Worm (Caenorhabditis elegans) whole organism, early embryonic: ENCODE data around the gene col-74.
"Not testable (repeated sequence)": the region's sequence is repeated elsewhere in the genome, so short reads cannot be mapped to it uniquely, and the experiment has no call there.

Source experiments
- B0310.2 ChIP-seq: sonication (generic microtip); optimal IDR thresholded peaks from 2 replicates; lab custom pipeline; 2016; ENCODE audit warnings: mild to moderate bottlenecking, missing genetic modification characterization, missing compliant biosample characterization
- F13C5.2 ChIP-seq: sonication (generic microtip); optimal IDR thresholded peaks from 2 replicates; lab custom pipeline; 2017; ENCODE audit warnings: mild to moderate bottlenecking, missing genetic modification characterization, inconsistent platforms, missing compliant biosample characterization
- aly-1 ChIP-seq: sonication (generic microtip); optimal IDR thresholded peaks from 2 replicates; lab custom pipeline; 2016; ENCODE audit warnings: missing genetic modification characterization, missing compliant biosample characterization
- ama-1 ChIP-seq: fragments of 150-350 bp; optimal IDR thresholded peaks from 2 replicates; lab custom pipeline; 2014
- ceh-13 ChIP-seq: fragments of 200-800 bp; sonication (Bioruptor generic); optimal IDR thresholded peaks from 2 replicates; lab custom pipeline; 2018; ENCODE audit warnings: mild to moderate bottlenecking, missing genetic modification characterization, missing compliant biosample characterization
- ceh-36 ChIP-seq: sonication (generic microtip); optimal IDR thresholded peaks from 2 replicates; lab custom pipeline; 2016; ENCODE audit warnings: missing genetic modification characterization, inconsistent platforms, missing compliant biosample characterization
- ets-7 ChIP-seq: sonication (generic microtip); optimal IDR thresholded peaks from 2 replicates; lab custom pipeline; 2016; ENCODE audit warnings: missing genotype, missing genetic modification characterization, missing compliant biosample characterization
- flt-1 ChIP-seq: fragments of 200-800 bp; sonication (Bioruptor generic); IDR thresholded peaks from 2 replicates; pipeline ENCODE4 v1.3.6; 2022; ENCODE audit warnings: missing genetic modification characterization, missing compliant biosample characterization
- hmbx-1 ChIP-seq: sonication (generic microtip); optimal IDR thresholded peaks from 2 replicates; lab custom pipeline; 2016; ENCODE audit warnings: mild to moderate bottlenecking, missing genetic modification characterization, missing compliant biosample characterization
- hmg-4 ChIP-seq: fragments of 200-800 bp; sonication (Bioruptor generic); optimal IDR thresholded peaks from 2 replicates; lab custom pipeline; 2018; ENCODE audit warnings: mild to moderate bottlenecking, missing genetic modification characterization, missing compliant biosample characterization
- hnd-1 ChIP-seq: sonication (generic microtip); optimal IDR thresholded peaks from 2 replicates; lab custom pipeline; 2016; ENCODE audit warnings: missing genetic modification characterization, missing compliant biosample characterization
- pes-1 ChIP-seq: fragments of 200-800 bp; sonication (Bioruptor generic); IDR thresholded peaks from 2 replicates; pipeline ENCODE4 v1.3.6; 2022; ENCODE audit warnings: missing genetic modification reagents, missing genetic modification characterization, missing compliant biosample characterization
- scrt-1 ChIP-seq: fragments of 200-800 bp; sonication (Bioruptor generic); IDR thresholded peaks from 2 replicates; pipeline ENCODE4 v1.3.6; 2022; ENCODE audit warnings: missing genetic modification characterization, missing compliant biosample characterization
- sea-1 ChIP-seq: fragments of 200-800 bp; sonication (Bioruptor generic); conservative IDR thresholded peaks from 2 replicates; pipeline ENCODE4 v1.3.6; 2022; ENCODE audit warnings: missing genetic modification characterization, missing compliant biosample characterization
- tbx-11 ChIP-seq: fragments of 200-800 bp; sonication (Bioruptor generic); IDR thresholded peaks from 2 replicates; pipeline ENCODE4 v1.3.6; 2022; ENCODE audit warnings: missing genetic modification characterization, missing compliant biosample characterization
- tbx-37 ChIP-seq: fragments of 200-800 bp; sonication (Bioruptor generic); conservative IDR thresholded peaks from 2 replicates; pipeline ENCODE4 v1.3.6; 2022; ENCODE audit warnings: missing genetic modification reagents, missing genetic modification characterization, missing compliant biosample characterization
- tra-4 ChIP-seq: sonication (generic microtip); optimal IDR thresholded peaks from 2 replicates; lab custom pipeline; 2017; ENCODE audit warnings: missing genetic modification characterization, missing compliant biosample characterization

The col-74 gene

DNA sequence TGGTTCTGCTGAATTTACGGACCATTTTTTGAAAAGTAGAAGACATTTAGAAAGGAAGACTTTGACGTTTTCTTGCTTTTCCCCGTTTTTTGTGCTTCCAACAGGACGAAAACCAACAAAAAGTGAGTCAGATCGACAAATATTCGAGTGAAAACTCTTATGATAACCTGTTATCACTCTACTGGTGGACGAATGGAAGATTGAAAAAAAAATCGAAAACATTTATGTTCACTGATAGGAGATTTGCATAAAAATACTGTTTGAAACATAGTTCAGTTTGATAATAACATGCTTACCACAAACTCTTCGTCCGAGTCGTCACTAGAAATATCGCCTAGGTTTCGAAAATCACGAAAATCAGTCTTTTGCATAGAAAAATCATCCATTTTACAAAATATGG, 42.2 kb downstream of the col-74 start:
- no peak for TF ChIP-seq ceh-36
- no peak for TF ChIP-seq ets-7 (tag; lab: Kevin White, UChicago)
- TF ChIP-seq tbx-11 (GFP tag; lab: Robert Waterston, UW): no peak
- no peak for TF ChIP-seq scrt-1 (GFP tag; lab: Robert Waterston, UW)
- TF ChIP-seq flt-1 (GFP tag; lab: Robert Waterston, UW): no peak
- no peak for TF ChIP-seq sea-1
- no peak for TF ChIP-seq hmg-4 (GFP tag; lab: Kevin White, UChicago)

DNA sequence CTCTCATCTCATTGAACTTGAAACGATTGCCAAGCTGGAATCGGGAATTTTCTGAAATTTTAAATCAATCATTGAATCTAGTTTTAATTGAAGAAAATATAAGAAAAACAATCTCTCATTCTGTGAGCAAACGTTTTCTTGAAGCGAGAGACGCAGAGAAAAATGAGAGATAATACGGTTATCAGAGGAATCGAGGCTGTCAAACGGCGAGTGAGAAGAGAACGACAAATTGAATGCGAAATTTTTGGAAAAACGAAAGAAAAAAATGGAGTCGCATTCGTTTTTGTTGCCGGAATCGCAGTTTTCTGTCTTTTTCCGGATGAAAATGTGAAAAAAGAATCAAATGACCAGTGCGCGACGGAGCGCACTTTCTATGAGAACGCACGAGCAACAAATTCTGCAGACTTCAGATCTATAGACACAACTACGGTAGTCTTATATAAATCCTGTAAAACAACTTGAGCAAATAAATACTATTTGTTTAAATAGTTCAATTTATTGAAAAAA, 43.4 kb downstream of the col-74 start, which contains the start of gene tex-2:
Gene tex-2, minus strand, starts transcription at position 51 of the 507 bp plus-strand sequence.
- TF ChIP-seq F13C5.2 (tag; lab: Kevin White, UChicago) (no peak), tbx-11 (GFP tag; lab: Robert Waterston, UW) (no peak), ceh-36 (no peak), tbx-37 (GFP tag; lab: Robert Waterston, UW) (no peak), tra-4 (tag; lab: Kevin White, UChicago) (no peak), scrt-1 (GFP tag; lab: Robert Waterston, UW) (no peak), aly-1 (no peak), hmbx-1 (tag; lab: Kevin White, UChicago) (no peak), hmg-4 (GFP tag; lab: Kevin White, UChicago) (no peak), pes-1 (no peak), ceh-13 (GFP tag; lab: Kevin White, UChicago) (no peak), flt-1 (GFP tag; lab: Robert Waterston, UW) (no peak), ama-1 (lab: Kevin White, UChicago) (no peak), hnd-1 (no peak), B0310.2 (tag; lab: Kevin White, UChicago) (no peak), ets-7 (tag; lab: Kevin White, UChicago) (no peak), sea-1 (no peak)

- no peak for TF ChIP-seq hmbx-1 (tag; lab: Kevin White, UChicago)
- TF ChIP-seq scrt-1 (GFP tag; lab: Robert Waterston, UW): no peak
- no peak for TF ChIP-seq hmg-4 (GFP tag; lab: Kevin White, UChicago)
- TF ChIP-seq ama-1 (lab: Kevin White, UChicago): no peak
- TF ChIP-seq ets-7 (tag; lab: Kevin White, UChicago): no peak
- no peak for TF ChIP-seq tbx-37 (GFP tag; lab: Robert Waterston, UW)
- TF ChIP-seq tbx-11 (GFP tag; lab: Robert Waterston, UW): no peak
- no peak for TF ChIP-seq hnd-1
- TF ChIP-seq ceh-13 (GFP tag; lab: Kevin White, UChicago): no peak
- TF ChIP-seq aly-1: no peak
These were observed 44.0 kb downstream of the col-74 start for ce11 chrII:5874130-5874529.

DNA sequence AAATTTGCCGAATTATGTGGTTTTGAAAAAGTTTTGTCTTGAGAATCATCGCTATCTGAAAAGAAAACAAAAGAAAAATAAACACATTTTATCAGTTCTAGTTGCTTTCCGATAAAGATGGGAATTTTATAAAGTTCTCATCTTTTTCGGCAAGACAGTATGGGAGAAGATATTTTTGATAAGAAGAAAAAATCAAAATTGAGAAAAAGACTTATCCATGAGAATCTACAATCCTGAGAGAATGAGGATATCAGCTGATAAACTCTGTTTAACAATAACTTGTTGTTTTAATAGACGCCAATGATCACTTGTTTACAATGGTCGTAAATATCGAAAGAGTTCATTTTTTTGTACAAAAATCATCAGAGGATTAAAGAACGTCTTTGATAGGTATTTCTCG, 45.9 kb downstream of the col-74 start, which contains the start of gene F55C12.6:
Gene F55C12.6, minus strand, starts transcription at position 101 of the 400 bp plus-strand sequence.
- no peak for TF ChIP-seq F13C5.2 (tag; lab: Kevin White, UChicago)
- TF ChIP-seq ama-1 (lab: Kevin White, UChicago): no peak

ce11 chrII:5876511-5876910, 46.3 kb downstream of the col-74 start, which contains the start of gene F55C12.2:
Gene F55C12.2 (plus strand): TSS chrII:5876811.
- not testable (repeated sequence) for TF ChIP-seq ama-1 (lab: Kevin White, UChicago); B0310.2 (tag; lab: Kevin White, UChicago); flt-1 (GFP tag; lab: Robert Waterston, UW)

DNA sequence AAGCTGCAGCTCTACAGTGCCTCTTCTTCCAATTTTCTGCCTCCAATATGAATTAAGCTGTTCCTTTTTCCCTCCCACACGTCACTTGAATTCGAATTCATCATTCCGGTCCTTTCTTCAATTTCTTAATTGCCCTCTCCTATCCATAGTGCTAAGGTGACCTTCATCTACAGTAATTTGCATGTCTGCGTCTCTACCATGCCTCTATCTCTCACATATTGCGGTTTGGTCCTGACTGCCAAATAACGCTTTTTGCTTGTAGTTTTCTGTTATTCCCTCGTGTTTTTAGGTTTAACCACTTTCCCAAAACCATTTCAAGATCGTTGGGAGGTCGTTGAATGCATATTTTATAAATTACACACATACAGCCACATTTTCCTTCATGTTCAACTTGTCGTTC, 50.5 kb downstream of the col-74 start:
- TF ChIP-seq ceh-36: no peak
